Worm (Caenorhabditis elegans) whole organism, young adult: ENCODE results near the gene nimk-1.

Source experiments
- B0261.1 ChIP-seq: sonication (generic microtip); optimal IDR thresholded peaks from 2 replicates; lab custom pipeline; 2016; ENCODE audit warnings: mild to moderate bottlenecking, missing genetic modification characterization, moderate library complexity, missing compliant biosample characterization
- F10E7.11 ChIP-seq: sonication (generic microtip); optimal IDR thresholded peaks from 2 replicates; lab custom pipeline; 2017; ENCODE audit warnings: mild to moderate bottlenecking, missing genetic modification characterization, moderate library complexity, missing compliant biosample characterization
- F22D6.2 ChIP-seq: sonication (generic microtip); optimal IDR thresholded peaks from 2 replicates; lab custom pipeline; 2016; ENCODE audit warnings: mild to moderate bottlenecking, missing genetic modification characterization, missing compliant biosample characterization
- F39B2.1 ChIP-seq: fragments of 200-800 bp; sonication (Bioruptor generic); IDR thresholded peaks from 2 replicates; pipeline ENCODE4 v1.3.6; 2022; ENCODE audit warnings: missing genetic modification reagents, missing genetic modification characterization, missing compliant biosample characterization
- F49E8.2 ChIP-seq: sonication (generic microtip); optimal IDR thresholded peaks from 3 replicates; lab custom pipeline; 2017; ENCODE audit warnings: missing genetic modification characterization, mild to moderate bottlenecking, missing compliant biosample characterization, antibody characterized with exemption, moderate library complexity; ENCODE audit not compliant: insufficient read depth
- F52B5.7 ChIP-seq: sonication (generic microtip); optimal IDR thresholded peaks from 2 replicates; lab custom pipeline; 2016; ENCODE audit warnings: mild to moderate bottlenecking, missing genetic modification characterization, missing compliant biosample characterization
- F55B11.4 ChIP-seq: sonication (generic microtip); optimal IDR thresholded peaks from 2 replicates; lab custom pipeline; 2016; ENCODE audit warnings: missing compliant biosample characterization, missing genetic modification characterization, borderline replicate concordance; ENCODE audit not compliant: insufficient read depth
- ZK185.1 ChIP-seq: sonication (generic microtip); optimal IDR thresholded peaks from 2 replicates; lab custom pipeline; 2016; ENCODE audit warnings: mild to moderate bottlenecking, missing genetic modification characterization, missing compliant biosample characterization; ENCODE audit not compliant: poor library complexity, severe bottlenecking
- athp-1 ChIP-seq: sonication (generic microtip); optimal IDR thresholded peaks from 2 replicates; lab custom pipeline; 2017; ENCODE audit warnings: mild to moderate bottlenecking, missing genetic modification characterization, missing compliant biosample characterization
- bed-2 ChIP-seq: fragments of 200-800 bp; sonication (Bioruptor generic); IDR thresholded peaks from 2 replicates; pipeline ENCODE4 v1.3.6; 2022; ENCODE audit warnings: missing genetic modification reagents, missing genetic modification characterization, missing compliant biosample characterization
- cebp-1 ChIP-seq, 2 experiments: fragments of 200-800 bp in 1 of 2; sonication (Bioruptor generic) in 1 of 2; sonication (generic microtip) in 1 of 2; IDR thresholded peaks in 1 of 2; optimal IDR thresholded peaks in 1 of 2; 2 replicates each; pipeline versions ENCODE4 v1.3.6 to Lab custom; 2017 to 2022; ENCODE audit warnings: missing compliant biosample characterization in 2 of 2, missing genetic modification characterization in 2 of 2, mild to moderate bottlenecking in 1 of 2, missing genetic modification reagents in 1 of 2, moderate library complexity in 1 of 2
- cebp-2 ChIP-seq: fragments of 200-800 bp; sonication (Bioruptor generic); IDR thresholded peaks from 2 replicates; pipeline ENCODE4 v1.3.6; 2022; ENCODE audit warnings: missing genetic modification characterization, missing compliant biosample characterization
- ceh-27 ChIP-seq: fragments of 200-800 bp; sonication (Bioruptor generic); optimal IDR thresholded peaks from 2 replicates; lab custom pipeline; 2018; ENCODE audit warnings: mild to moderate bottlenecking, missing genetic modification characterization, moderate library complexity, missing compliant biosample characterization
- ceh-58 ChIP-seq: fragments of 200-800 bp; sonication (Bioruptor generic); IDR thresholded peaks from 2 replicates; pipeline ENCODE4 v1.3.6; 2022; ENCODE audit warnings: missing genetic modification characterization, missing compliant biosample characterization
- ceh-79 ChIP-seq: sonication (generic microtip); optimal IDR thresholded peaks from 2 replicates; lab custom pipeline; 2017; ENCODE audit warnings: mild to moderate bottlenecking, missing genetic modification characterization, missing compliant biosample characterization
- chd-7 ChIP-seq: sonication (generic microtip); optimal IDR thresholded peaks from 2 replicates; lab custom pipeline; 2016; ENCODE audit warnings: mild to moderate bottlenecking, missing genetic modification characterization, moderate library complexity, missing compliant biosample characterization
- dox-1 ChIP-seq: fragments of 200-800 bp; sonication (Bioruptor generic); IDR thresholded peaks from 2 replicates; pipeline ENCODE4 v1.3.6; 2022; ENCODE audit warnings: missing genetic modification reagents, missing genetic modification characterization, missing compliant biosample characterization
- dpl-1 ChIP-seq: fragments of 150-350 bp; optimal IDR thresholded peaks from 2 replicates; lab custom pipeline; 2014; ENCODE audit warnings: missing biosample characterization, missing genetic modification reagents, missing genetic modification characterization
- efl-1 ChIP-seq: fragments of 150-350 bp; optimal IDR thresholded peaks from 2 replicates; lab custom pipeline; 2014; ENCODE audit warnings: missing biosample characterization, missing genetic modification reagents, missing genetic modification characterization
- gei-17 ChIP-seq: fragments of 200-800 bp; sonication (Bioruptor generic); optimal IDR thresholded peaks from 2 replicates; lab custom pipeline; 2018; ENCODE audit warnings: mild to moderate bottlenecking, missing genetic modification characterization, missing compliant biosample characterization
- hmg-20 ChIP-seq: fragments of 200-800 bp; sonication (Bioruptor generic); IDR thresholded peaks from 2 replicates; pipeline ENCODE4 v1.3.6; 2022; ENCODE audit warnings: missing genetic modification reagents, missing genetic modification characterization, missing compliant biosample characterization
- lin-26 ChIP-seq: fragments of 200-800 bp; sonication (Bioruptor generic); IDR thresholded peaks from 2 replicates; pipeline ENCODE4 v1.3.6; 2022; ENCODE audit warnings: missing genetic modification reagents, missing genetic modification characterization, missing compliant biosample characterization
- lsy-27 ChIP-seq: sonication (generic microtip); optimal IDR thresholded peaks from 2 replicates; lab custom pipeline; 2017; ENCODE audit warnings: missing genetic modification characterization, mild to moderate bottlenecking, missing compliant biosample characterization, antibody characterized with exemption, missing genotype, borderline replicate concordance; ENCODE audit not compliant: insufficient read depth
- madf-6 ChIP-seq: fragments of 200-800 bp; sonication (Bioruptor generic); IDR thresholded peaks from 2 replicates; pipeline ENCODE4 v1.3.6; 2022; ENCODE audit warnings: missing genetic modification reagents, missing genetic modification characterization, missing compliant biosample characterization
- mel-28 ChIP-seq: sonication (generic microtip); optimal IDR thresholded peaks from 2 replicates; lab custom pipeline; 2016; ENCODE audit warnings: borderline replicate concordance, mild to moderate bottlenecking, missing genetic modification characterization, missing compliant biosample characterization
- mxl-1 ChIP-seq: sonication (generic microtip); optimal IDR thresholded peaks from 2 replicates; lab custom pipeline; 2016; ENCODE audit warnings: missing genetic modification characterization, missing compliant biosample characterization
- nfya-1 ChIP-seq: sonication (generic microtip); optimal IDR thresholded peaks from 2 replicates; lab custom pipeline; 2017; ENCODE audit warnings: antibody characterized with exemption, missing compliant biosample characterization, missing genetic modification characterization, borderline replicate concordance; ENCODE audit not compliant: insufficient read depth
- nfya-2 ChIP-seq: fragments of 200-800 bp; sonication (Bioruptor generic); IDR thresholded peaks from 2 replicates; pipeline ENCODE4 v1.3.6; 2022; ENCODE audit warnings: missing genetic modification reagents, missing genetic modification characterization, missing compliant biosample characterization
- nhr-120 ChIP-seq: fragments of 200-800 bp; sonication (Bioruptor generic); IDR thresholded peaks from 2 replicates; pipeline ENCODE4 v1.3.6; 2022; ENCODE audit warnings: missing genetic modification characterization, missing compliant biosample characterization
- nhr-27 ChIP-seq: fragments of 200-800 bp; sonication (Bioruptor generic); optimal IDR thresholded peaks from 2 replicates; lab custom pipeline; 2018; ENCODE audit warnings: mild to moderate bottlenecking, missing genetic modification characterization, moderate library complexity, missing compliant biosample characterization
- nhr-80 ChIP-seq: sonication (generic microtip); optimal IDR thresholded peaks from 2 replicates; lab custom pipeline; 2016; ENCODE audit warnings: missing genetic modification characterization, missing compliant biosample characterization
- nhr-90 ChIP-seq: sonication (generic microtip); optimal IDR thresholded peaks from 2 replicates; lab custom pipeline; 2016; ENCODE audit warnings: missing genotype, mild to moderate bottlenecking, missing genetic modification characterization, missing compliant biosample characterization
- rec-8 ChIP-seq, 2 experiments: sonication (generic microtip); optimal IDR thresholded peaks; 2 replicates each; lab custom pipeline; 2016; ENCODE audit warnings: mild to moderate bottlenecking in 2 of 2, missing genetic modification characterization in 2 of 2, missing genetic modification reagents in 2 of 2, missing genotype in 2 of 2, missing biosample characterization in 1 of 2, missing compliant biosample characterization in 1 of 2, moderate library complexity in 1 of 2
- rpc-1 ChIP-seq, 2 experiments: fragments of 150-350 bp in 1 of 2; sonication (generic microtip) in 1 of 2; optimal IDR thresholded peaks; 2 replicates each; lab custom pipeline; 2014 to 2018; ENCODE audit warnings: missing biosample characterization in 1 of 2, missing genetic modification characterization in 1 of 2, missing genetic modification reagents in 1 of 2, missing genotype in 1 of 2
- somi-1 ChIP-seq: fragments of 200-800 bp; sonication (Bioruptor generic); optimal IDR thresholded peaks from 2 replicates; lab custom pipeline; 2018; ENCODE audit warnings: mild to moderate bottlenecking, missing genetic modification characterization, missing compliant biosample characterization
- tbp1 ChIP-seq: fragments of 200-800 bp; sonication (Bioruptor generic); optimal IDR thresholded peaks from 2 replicates; lab custom pipeline; 2018; ENCODE audit warnings: mild to moderate bottlenecking, missing genetic modification characterization, missing compliant biosample characterization
- tlf-1 ChIP-seq: fragments of 200-800 bp; sonication (Bioruptor generic); optimal IDR thresholded peaks from 2 replicates; lab custom pipeline; 2018; ENCODE audit warnings: mild to moderate bottlenecking, missing genetic modification characterization, missing compliant biosample characterization
- ztf-28 ChIP-seq: fragments of 200-800 bp; sonication (Bioruptor generic); IDR thresholded peaks from 2 replicates; pipeline ENCODE4 v1.3.6; 2022; ENCODE audit warnings: missing genetic modification reagents, missing genetic modification characterization, missing compliant biosample characterization
- ztf-3 ChIP-seq: fragments of 200-800 bp; sonication (Bioruptor generic); optimal IDR thresholded peaks from 2 replicates; lab custom pipeline; 2018; ENCODE audit warnings: mild to moderate bottlenecking, missing genetic modification characterization, missing compliant biosample characterization

nimk-1 gene

DNA sequence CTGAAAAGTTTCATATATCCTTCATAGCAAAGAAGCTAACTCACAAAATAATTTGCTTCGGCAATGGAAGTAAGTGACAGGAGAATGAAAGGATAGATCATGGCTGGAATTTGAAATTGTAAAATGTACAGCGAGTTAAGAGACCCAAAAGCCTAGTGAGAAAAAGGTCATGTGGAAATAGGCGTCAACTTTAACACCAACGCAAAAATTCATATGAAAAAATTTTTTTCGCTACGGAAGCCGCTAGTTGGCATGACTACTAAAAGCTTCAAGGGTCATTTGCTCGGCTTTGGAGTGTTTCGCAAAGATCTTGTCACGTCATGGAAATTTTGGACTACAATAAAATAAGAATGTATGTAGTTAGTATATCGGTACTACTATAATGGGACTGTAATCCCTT lies 35.0 kb downstream of the nimk-1 start, which contains the start of gene Y38E10A.1:
Gene Y38E10A.1 (minus strand): TSS at position 101 of the 400 bp plus-strand sequence.
- no peak for TF ChIP-seq rec-8 (tag; optimal IDR thresholded peaks at IDR 0.05; lab: Kevin White, UChicago)
- TF ChIP-seq lsy-27 (tag; lab: Kevin White, UChicago): no peak
- no peak for TF ChIP-seq B0261.1
- no peak for TF ChIP-seq mel-28
- TF ChIP-seq F39B2.1 (GFP tag; lab: Robert Waterston, UW): no peak
- no peak for TF ChIP-seq hmg-20 (GFP tag; lab: Robert Waterston, UW)
- TF ChIP-seq chd-7 (tag; lab: Kevin White, UChicago): no peak
- TF ChIP-seq F10E7.11 (tag; lab: Kevin White, UChicago): no peak
- no peak for TF ChIP-seq madf-6 (GFP tag; lab: Robert Waterston, UW)
- TF ChIP-seq F55B11.4 (tag; lab: Kevin White, UChicago): no peak
- no peak for TF ChIP-seq nhr-120 (GFP tag; lab: Robert Waterston, UW)
- no peak for TF ChIP-seq bed-2 (GFP tag; lab: Robert Waterston, UW)
- TF ChIP-seq lin-26 (GFP tag; lab: Robert Waterston, UW): no peak
- TF ChIP-seq cebp-1 (GFP tag; IDR thresholded peaks at IDR 0.05; lab: Robert Waterston, UW): no peak
- no peak for TF ChIP-seq cebp-1 (tag; optimal IDR thresholded peaks at IDR 0.05; lab: Kevin White, UChicago)
- TF ChIP-seq ceh-58 (GFP tag; lab: Robert Waterston, UW): no peak

DNA sequence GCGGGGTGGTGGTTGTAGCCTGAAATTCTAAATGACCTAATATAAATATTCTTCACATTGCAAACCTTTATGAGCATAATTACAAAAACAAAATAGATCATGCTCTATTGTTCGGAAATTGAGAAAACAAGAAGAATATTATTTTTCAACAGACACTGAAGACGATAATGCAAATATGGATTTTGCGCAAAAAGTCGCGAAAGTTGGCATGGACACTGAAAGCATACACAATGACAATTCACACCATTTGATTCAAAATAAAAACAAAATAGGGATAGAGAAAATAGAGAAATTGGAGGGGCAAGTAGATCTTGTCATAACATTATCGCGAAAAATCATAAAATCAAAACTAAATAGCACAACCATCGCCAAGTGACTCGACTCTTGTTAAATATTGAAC lies 37.2 kb downstream of the nimk-1 start, which contains the start of gene Y38E10A.35:
Gene Y38E10A.35 (minus strand): TSS at position 101 of the 400 bp plus-strand sequence.
- no peak for TF ChIP-seq ceh-79 (tag; lab: Kevin White, UChicago)
- TF ChIP-seq rpc-1 (optimal IDR thresholded peaks at IDR 0.05; lab: Kevin White, UChicago): no peak
- TF ChIP-seq rpc-1 (tag; optimal IDR thresholded peaks at IDR 0.05; lab: Kevin White, UChicago): no peak
- TF ChIP-seq tbp1 (GFP tag; lab: Kevin White, UChicago): no peak
- no peak for TF ChIP-seq ztf-28 (GFP tag; lab: Robert Waterston, UW)
- no peak for TF ChIP-seq athp-1
- no peak for TF ChIP-seq F52B5.7
- TF ChIP-seq F49E8.2 (tag; lab: Kevin White, UChicago): no peak
- TF ChIP-seq cebp-2 (GFP tag; lab: Robert Waterston, UW): no peak
- TF ChIP-seq ceh-27 (GFP tag; lab: Kevin White, UChicago): no peak
- no peak for TF ChIP-seq hmg-20 (GFP tag; lab: Robert Waterston, UW)
- no peak for TF ChIP-seq efl-1 (GFP tag; lab: Kevin White, UChicago)

DNA sequence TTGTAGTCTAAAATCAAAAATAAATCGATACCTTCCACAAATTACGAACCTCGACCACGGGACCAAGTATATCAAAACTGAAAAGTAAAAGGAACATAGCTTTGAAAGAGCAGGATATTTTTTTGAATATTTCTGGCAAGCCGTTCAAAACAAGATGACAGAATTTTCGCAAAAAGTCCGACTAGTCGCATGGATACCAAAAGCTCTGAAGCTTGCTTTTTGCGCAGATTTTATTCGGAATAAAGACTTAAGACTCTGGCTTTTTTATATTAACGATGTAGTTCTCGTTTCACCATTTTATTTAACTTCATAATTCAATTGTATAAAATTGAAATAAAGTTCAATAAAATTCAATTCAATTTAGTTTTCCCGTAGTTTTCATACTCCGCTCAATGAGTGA lies 38.0 kb downstream of the nimk-1 start, which contains the start of gene Y38E10A.2:
Gene Y38E10A.2 (minus strand): TSS at position 101 of the 400 bp plus-strand sequence.
- no peak for TF ChIP-seq dpl-1 (GFP tag; lab: Kevin White, UChicago)
- no peak for TF ChIP-seq dox-1 (GFP tag; lab: Robert Waterston, UW)
- no peak for TF ChIP-seq nhr-90 (tag; lab: Kevin White, UChicago)
- TF ChIP-seq gei-17 (GFP tag; lab: Kevin White, UChicago): no peak
- TF ChIP-seq somi-1: no peak

DNA sequence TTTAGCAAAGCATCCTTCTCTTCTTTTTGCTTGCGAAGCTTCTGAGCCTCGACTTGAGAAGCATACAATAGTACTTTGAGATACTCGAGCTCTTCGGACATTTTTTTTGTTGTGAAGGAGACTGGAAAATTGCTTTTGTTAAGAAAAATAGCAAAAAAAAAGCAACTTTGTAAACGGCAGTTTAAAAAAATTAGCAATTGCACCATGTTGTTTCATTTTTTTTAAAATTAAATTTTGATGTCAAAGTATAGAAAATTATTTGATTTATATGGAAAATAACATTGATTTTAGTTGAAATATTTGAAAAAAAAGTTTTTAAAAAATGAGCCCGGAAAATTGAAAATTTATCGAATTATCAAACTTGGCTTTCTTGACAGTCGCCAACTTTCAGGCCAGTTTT lies 39.1 kb downstream of the nimk-1 start, which contains the start of gene Y38E10A.3:
Gene Y38E10A.3 (minus strand): TSS at position 101 of the 400 bp plus-strand sequence.
- no peak for TF ChIP-seq nhr-27 (tag; lab: Kevin White, UChicago)
- no peak for TF ChIP-seq mxl-1 (tag; lab: Kevin White, UChicago)
- TF ChIP-seq nfya-2: no peak
- no peak for TF ChIP-seq tlf-1 (GFP tag; lab: Kevin White, UChicago)
- no peak for TF ChIP-seq F22D6.2 (tag; lab: Kevin White, UChicago)
- no peak for TF ChIP-seq nfya-1 (tag; lab: Kevin White, UChicago)
- no peak for TF ChIP-seq nhr-80 (tag; lab: Kevin White, UChicago)
- no peak for TF ChIP-seq ZK185.1 (tag; lab: Kevin White, UChicago)
- no peak for TF ChIP-seq ztf-3 (GFP tag; lab: Kevin White, UChicago)
- TF ChIP-seq, all 124 proteins: peak for 0
